Fruit fly (Drosophila melanogaster) whole organism, embryonic: ENCODE measurements around the gene vito.

ENCODE experiments used
- Atf6 ChIP-seq: fragments of 200-800 bp; sonication (Bioruptor generic); IDR thresholded peaks from 2 replicates; pipeline ENCODE4 v1.3.6; 2022; ENCODE audit warnings: missing biosample characterization, missing genetic modification characterization
- BtbVII ChIP-seq: fragments of 200-800 bp; sonication (Bioruptor generic); optimal IDR thresholded peaks from 3 replicates; lab custom pipeline; 2017; ENCODE audit warnings: missing biosample characterization, mild to moderate bottlenecking, missing genetic modification characterization
- CG10147 ChIP-seq: fragments of 200-800 bp; sonication (Bioruptor generic); optimal IDR thresholded peaks from 2 replicates; lab custom pipeline; 2019; ENCODE audit warnings: missing biosample characterization, mild to moderate bottlenecking, missing genetic modification characterization, moderate library complexity
- CG10274 ChIP-seq: fragments of 200-800 bp; sonication (Bioruptor generic); optimal IDR thresholded peaks from 3 replicates; lab custom pipeline; 2017; ENCODE audit warnings: missing biosample characterization, mild to moderate bottlenecking, missing genetic modification characterization
- CG10979 ChIP-seq: fragments of 200-800 bp; sonication (Bioruptor generic); optimal IDR thresholded peaks from 2 replicates; lab custom pipeline; 2018; ENCODE audit warnings: missing biosample characterization, mild to moderate bottlenecking, missing genetic modification characterization, moderate library complexity
- CG11247 ChIP-seq: fragments of 200-800 bp; sonication (Bioruptor generic); IDR thresholded peaks from 2 replicates; pipeline ENCODE4 v1.3.6; 2022; ENCODE audit warnings: missing biosample characterization, missing genetic modification characterization
- CG12104 ChIP-seq: fragments of 200-800 bp; sonication (Bioruptor generic); optimal IDR thresholded peaks from 3 replicates; lab custom pipeline; 2016; ENCODE audit warnings: missing biosample characterization, missing genetic modification characterization
- CG12236 ChIP-seq: fragments of 200-800 bp; sonication (Bioruptor generic); optimal IDR thresholded peaks from 2 replicates; lab custom pipeline; 2016; ENCODE audit warnings: missing biosample characterization, missing genetic modification characterization
- CG12391 ChIP-seq: fragments of 200-800 bp; sonication (Bioruptor generic); optimal IDR thresholded peaks from 3 replicates; lab custom pipeline; 2018; ENCODE audit warnings: missing biosample characterization, mild to moderate bottlenecking, missing genetic modification characterization, moderate library complexity
- CG14710 ChIP-seq: fragments of 200-800 bp; sonication (Bioruptor generic); optimal IDR thresholded peaks from 3 replicates; lab custom pipeline; 2019; ENCODE audit warnings: missing biosample characterization, mild to moderate bottlenecking, missing genetic modification characterization, moderate library complexity
- CG14860 ChIP-seq: fragments of 200-800 bp; sonication (Bioruptor generic); IDR thresholded peaks from 3 replicates; pipeline ENCODE4 v1.3.6; 2022; ENCODE audit warnings: missing biosample characterization, missing genetic modification characterization; ENCODE audit not compliant: partially characterized antibody
- CG1529 ChIP-seq: fragments of 200-800 bp; sonication (Bioruptor generic); optimal IDR thresholded peaks from 3 replicates; lab custom pipeline; 2018; ENCODE audit warnings: missing biosample characterization, missing genetic modification characterization
- CG15479 ChIP-seq: fragments of 200-800 bp; sonication (Bioruptor generic); optimal IDR thresholded peaks from 3 replicates; lab custom pipeline; 2019; ENCODE audit warnings: missing biosample characterization, mild to moderate bottlenecking, missing genetic modification characterization, moderate library complexity
- CG15601 ChIP-seq: fragments of 200-800 bp; sonication (Bioruptor generic); optimal IDR thresholded peaks from 3 replicates; lab custom pipeline; 2019; ENCODE audit warnings: missing biosample characterization, mild to moderate bottlenecking, missing genetic modification characterization, moderate library complexity
- CG17361 ChIP-seq: fragments of 200-800 bp; sonication (Bioruptor generic); IDR thresholded peaks from 3 replicates; pipeline ENCODE4 v1.3.6; 2022; ENCODE audit warnings: missing biosample characterization, missing genetic modification characterization
- CG17385 ChIP-seq: fragments of 200-800 bp; sonication (Bioruptor generic); optimal IDR thresholded peaks from 3 replicates; lab custom pipeline; 2018; ENCODE audit warnings: missing biosample characterization, mild to moderate bottlenecking, missing genetic modification characterization
- CG17802 ChIP-seq: fragments of 200-800 bp; sonication (Bioruptor generic); optimal IDR thresholded peaks from 2 replicates; lab custom pipeline; 2018; ENCODE audit warnings: missing biosample characterization, mild to moderate bottlenecking, missing genetic modification characterization, moderate library complexity
- CG2120 ChIP-seq: fragments of 200-800 bp; sonication (Bioruptor generic); optimal IDR thresholded peaks from 3 replicates; lab custom pipeline; 2016; ENCODE audit warnings: missing biosample characterization, missing genetic modification characterization
- CG2129 ChIP-seq: fragments of 200-800 bp; sonication (Bioruptor generic); IDR thresholded peaks from 2 replicates; pipeline ENCODE4 v1.3.6; 2022; ENCODE audit warnings: missing biosample characterization, missing genetic modification characterization; ENCODE audit not compliant: partially characterized antibody
- CG3281 ChIP-seq: fragments of 200-800 bp; sonication (Bioruptor generic); optimal IDR thresholded peaks from 3 replicates; lab custom pipeline; 2017; ENCODE audit warnings: missing biosample characterization, mild to moderate bottlenecking, missing genetic modification characterization
- CG6689 ChIP-seq: fragments of 200-800 bp; sonication (Bioruptor generic); IDR thresholded peaks from 2 replicates; pipeline ENCODE4 v1.3.6; 2022; ENCODE audit warnings: missing biosample characterization, missing genetic modification characterization
- CG8924 ChIP-seq: fragments of 200-800 bp; optimal IDR thresholded peaks from 3 replicates; lab custom pipeline; 2019; ENCODE audit warnings: missing biosample characterization, mild to moderate bottlenecking, missing genetic modification characterization, moderate library complexity
- Dll ChIP-seq: fragments of 200-800 bp; sonication (Bioruptor generic); IDR thresholded peaks from 4 replicates; pipeline ENCODE4 v1.3.6; 2022; ENCODE audit warnings: missing biosample characterization, missing genetic modification characterization; ENCODE audit not compliant: partially characterized antibody
- Doc3 ChIP-seq: fragments of 200-800 bp; sonication (Bioruptor generic); IDR thresholded peaks from 3 replicates; pipeline ENCODE4 v1.3.6; 2022; ENCODE audit warnings: missing biosample characterization, missing genetic modification characterization; ENCODE audit not compliant: partially characterized antibody
- HmgZ ChIP-seq: fragments of 200-800 bp; sonication (Bioruptor generic); optimal IDR thresholded peaks from 2 replicates; lab custom pipeline; 2018; ENCODE audit warnings: missing biosample characterization, mild to moderate bottlenecking, missing genetic modification characterization
- Hmx ChIP-seq: fragments of 200-800 bp; sonication (Bioruptor generic); optimal IDR thresholded peaks from 2 replicates; lab custom pipeline; 2016; ENCODE audit warnings: missing biosample characterization, missing genetic modification characterization
- Lhr ChIP-seq: fragments of 200-800 bp; sonication (Bioruptor generic); optimal IDR thresholded peaks from 3 replicates; lab custom pipeline; 2017; ENCODE audit warnings: mild to moderate bottlenecking, missing biosample characterization, missing genetic modification reagents, missing genetic modification characterization
- Meics ChIP-seq: fragments of 200-800 bp; sonication (Bioruptor generic); optimal IDR thresholded peaks from 2 replicates; lab custom pipeline; 2017; ENCODE audit warnings: missing biosample characterization, mild to moderate bottlenecking, missing genetic modification characterization
- Mes4 ChIP-seq: fragments of 200-800 bp; sonication (Bioruptor generic); optimal IDR thresholded peaks from 2 replicates; lab custom pipeline; 2016; ENCODE audit warnings: missing biosample characterization, missing genetic modification characterization
- Optix ChIP-seq: fragments of 200-800 bp; sonication (Bioruptor generic); IDR thresholded peaks from 3 replicates; pipeline ENCODE4 v1.3.6; 2022; ENCODE audit warnings: missing biosample characterization, missing genetic modification characterization
- Pdp1 ChIP-seq, 2 experiments: fragments of 200-800 bp; sonication (Bioruptor generic); optimal IDR thresholded peaks; 3 replicates each; lab custom pipeline; 2016; ENCODE audit warnings: missing biosample characterization in 2 of 2, missing genetic modification characterization in 2 of 2, mild to moderate bottlenecking in 1 of 2, moderate library complexity in 1 of 2
- Rfx ChIP-seq: fragments of 200-800 bp; sonication (Bioruptor generic); IDR thresholded peaks from 2 replicates; pipeline ENCODE4 v1.3.6; 2022; ENCODE audit warnings: missing biosample characterization, missing genetic modification characterization
- Vsx1 ChIP-seq: fragments of 200-800 bp; sonication (Bioruptor generic); optimal IDR thresholded peaks from 2 replicates; lab custom pipeline; 2017; ENCODE audit warnings: missing biosample characterization, mild to moderate bottlenecking, missing genetic modification characterization, missing genetic modification reagents
- amos ChIP-seq: fragments of 200-800 bp; sonication (Bioruptor generic); IDR thresholded peaks from 2 replicates; pipeline ENCODE4 v1.3.6; 2022; ENCODE audit warnings: missing biosample characterization, missing genetic modification characterization; ENCODE audit not compliant: partially characterized antibody
- bbx ChIP-seq: fragments of 200-800 bp; sonication (Bioruptor generic); IDR thresholded peaks from 2 replicates; pipeline ENCODE4 v1.3.6; 2022; ENCODE audit warnings: missing biosample characterization, missing genetic modification characterization; ENCODE audit not compliant: partially characterized antibody
- caup ChIP-seq: fragments of 200-800 bp; sonication (Bioruptor generic); optimal IDR thresholded peaks from 3 replicates; lab custom pipeline; 2017; ENCODE audit warnings: missing biosample characterization, mild to moderate bottlenecking, missing genetic modification characterization, moderate library complexity; ENCODE audit not compliant: severe bottlenecking
- corto ChIP-seq: fragments of 200-800 bp; sonication (Bioruptor generic); optimal IDR thresholded peaks from 2 replicates; lab custom pipeline; 2016; ENCODE audit warnings: missing biosample characterization, mild to moderate bottlenecking, missing genetic modification characterization, moderate library complexity
- dm ChIP-seq: fragments of 200-800 bp; sonication (Bioruptor generic); optimal IDR thresholded peaks from 3 replicates; lab custom pipeline; 2016; ENCODE audit warnings: missing biosample characterization, missing genetic modification characterization
- dysf ChIP-seq: fragments of 200-800 bp; sonication (Bioruptor generic); IDR thresholded peaks from 3 replicates; pipeline ENCODE4 v1.3.6; 2022; ENCODE audit warnings: missing biosample characterization, missing genetic modification characterization
- her ChIP-seq: fragments of 200-800 bp; sonication (Bioruptor generic); optimal IDR thresholded peaks from 2 replicates; lab custom pipeline; 2016; ENCODE audit warnings: missing biosample characterization, missing genetic modification characterization
- hth ChIP-seq: fragments of >200 bp; optimal IDR thresholded peaks from 2 replicates; lab custom pipeline; 2017; ENCODE audit warnings: inconsistent platforms
- lab ChIP-seq: fragments of 200-800 bp; sonication (Bioruptor generic); optimal IDR thresholded peaks from 3 replicates; lab custom pipeline; 2017; ENCODE audit warnings: missing biosample characterization, missing genetic modification characterization, mild to moderate bottlenecking, moderate library complexity, missing genetic modification reagents
- nerfin-2 ChIP-seq: fragments of 200-800 bp; sonication (Bioruptor generic); IDR thresholded peaks from 2 replicates; pipeline ENCODE4 v1.3.6; 2022; ENCODE audit warnings: missing biosample characterization, missing genetic modification characterization; ENCODE audit not compliant: partially characterized antibody
- pfk ChIP-seq: fragments of 200-800 bp; sonication (Bioruptor generic); optimal IDR thresholded peaks from 2 replicates; lab custom pipeline; 2018; ENCODE audit warnings: missing biosample characterization, mild to moderate bottlenecking, missing genetic modification characterization, moderate library complexity
- sd ChIP-seq: fragments of 200-800 bp; sonication (Bioruptor generic); optimal IDR thresholded peaks from 3 replicates; lab custom pipeline; 2018; ENCODE audit warnings: missing biosample characterization, mild to moderate bottlenecking, missing genetic modification characterization, moderate library complexity
- sna ChIP-seq: fragments of 200-800 bp; sonication (Bioruptor generic); IDR thresholded peaks from 2 replicates; pipeline ENCODE4 v1.3.6; 2022; ENCODE audit warnings: missing biosample characterization, missing genetic modification characterization; ENCODE audit not compliant: partially characterized antibody
- unpg ChIP-seq: fragments of 200-800 bp; sonication (Bioruptor generic); optimal IDR thresholded peaks from 3 replicates; lab custom pipeline; 2018; ENCODE audit warnings: missing biosample characterization, mild to moderate bottlenecking, missing genetic modification characterization, moderate library complexity

The vito gene

dm6 chr3L:5751740-5752579, 25.2 kb downstream of the vito start, which contains the start of gene DnaJ-1 (continued):
- TF ChIP-seq pfk (GFP tag; lab: Kevin White, UChicago) (peak; percentile 67), Doc3 (GFP tag; lab: Robert Waterston, UW) (peak; percentile 98), CG17802 (tag; lab: Kevin White, UChicago) (no peak), Mes4 (GFP tag; lab: Kevin White, UChicago) (peak; percentile 22), hth (lab: Kevin White, UChicago) (no peak), CG14710 (tag; lab: Kevin White, UChicago) (peak; percentile 73), Pdp1 (GFP tag; optimal IDR thresholded peaks at IDR 0.05; lab: Kevin White, UChicago) (peak in 1 of 2 experiments; percentile 59), CG12391 (tag; lab: Kevin White, UChicago) (no peak), CG11247 (no peak), CG14860 (peak; percentile 99), sna (GFP tag; lab: Robert Waterston, UW) (peak; percentile 97), CG10147 (GFP tag; lab: Kevin White, UChicago) (peak; percentile 34), CG12104 (GFP tag; lab: Kevin White, UChicago) (no peak), dysf (GFP tag; lab: Robert Waterston, UW) (no peak), CG17385 (GFP tag; lab: Kevin White, UChicago) (peak; percentile 76), CG2129 (GFP tag; lab: Robert Waterston, UW) (peak; percentile 99), amos (GFP tag; lab: Robert Waterston, UW) (peak; percentile 98), unpg (GFP tag; lab: Kevin White, UChicago) (peak; percentile 37), caup (GFP tag; lab: Kevin White, UChicago) (peak; percentile 41), bbx (GFP tag; lab: Robert Waterston, UW) (peak; percentile 96), Dll (GFP tag; lab: Robert Waterston, UW) (peak; percentile 98), Rfx (GFP tag; lab: Robert Waterston, UW) (peak; percentile 61), Atf6 (peak; percentile 13; the same call in 1 of the 2 replicates), Meics (GFP tag; lab: Kevin White, UChicago) (peak; percentile 39), Vsx1 (peak; percentile 4), corto (GFP tag; lab: Kevin White, UChicago) (peak; percentile 55), CG10274 (GFP tag; lab: Kevin White, UChicago) (no peak), CG1529 (peak; percentile 54), nerfin-2 (GFP tag; lab: Robert Waterston, UW) (peak; percentile 93), CG15479 (GFP tag; lab: Kevin White, UChicago) (peak; percentile 19), CG17361 (peak; percentile 42; the same call in 1 of the 3 replicates), HmgZ (peak; percentile 60), her (peak; percentile 20), Optix (GFP tag; lab: Robert Waterston, UW) (no peak), CG2120 (GFP tag; lab: Kevin White, UChicago) (peak; percentile 30), CG6689 (GFP tag; lab: Robert Waterston, UW) (peak; percentile 58), CG8924 (peak; percentile 47), CG15601 (tag; lab: Kevin White, UChicago) (peak; percentile 65), dm (GFP tag; lab: Kevin White, UChicago) (peak; percentile 45), sd (tag; lab: Kevin White, UChicago) (peak; percentile 78), CG3281 (GFP tag; lab: Kevin White, UChicago) (peak; percentile 44), lab (GFP tag; lab: Kevin White, UChicago) (peak; percentile 50), BtbVII (GFP tag; lab: Kevin White, UChicago) (peak; percentile 40), CG12236 (no peak), Hmx (GFP tag; lab: Kevin White, UChicago) (no peak), CG10979 (peak; percentile 27), Lhr (GFP tag; lab: Kevin White, UChicago) (peak; percentile 18)
